Fruit fly (Drosophila melanogaster): ENCODE data around the gene Galphaf.
A peak's percentile ranks its signal among the peaks of the same experiment; 100 is the strongest.

The Galphaf gene

DNA sequence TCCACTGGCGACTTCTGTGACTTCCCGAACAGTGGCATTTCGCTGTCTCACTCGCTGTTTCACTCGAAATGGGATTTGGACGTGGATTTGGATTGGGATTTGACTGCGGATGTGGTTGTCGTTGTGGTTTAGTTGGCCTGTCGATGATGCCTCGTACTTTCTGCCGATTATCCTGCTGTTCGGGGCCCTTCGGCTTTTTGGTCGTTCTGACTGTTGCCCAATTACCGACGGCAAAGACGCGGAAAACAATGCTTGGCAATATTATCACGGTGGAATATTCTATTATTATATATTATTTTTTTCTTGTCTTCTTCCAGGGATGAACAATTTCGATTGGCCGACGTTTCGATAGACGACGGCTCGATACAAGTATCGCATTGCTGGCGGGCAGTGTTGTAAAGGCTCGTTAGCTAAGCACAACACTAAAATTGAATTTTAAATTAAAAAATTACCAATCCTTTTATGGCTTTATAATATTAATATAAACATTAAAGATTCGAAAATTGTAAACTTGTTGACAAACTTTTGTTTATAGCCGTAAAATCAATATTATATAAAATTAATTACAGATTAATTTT, 52.5 kb downstream of the Galphaf start, which contains the start of gene Mo25 (continued):
- TF ChIP-seq Ada2b (GFP tag; IDR thresholded peaks at IDR 0.05) (no peak), grau (tag; optimal IDR thresholded peaks at IDR 0.05) (peak; percentile 50), pfk (GFP tag; optimal IDR thresholded peaks at IDR 0.05) (peak; percentile 23), pan (optimal IDR thresholded peaks at IDR 0.05) (no peak), pan (GFP tag; optimal IDR thresholded peaks at IDR 0.05 in 1 of 2, IDR thresholded peaks at IDR 0.05 in 1 of 2) (no peak), gsb-n (tag; optimal IDR thresholded peaks at IDR 0.05) (no peak), CG6813 (GFP tag; optimal IDR thresholded peaks at IDR 0.05) (peak; percentile 9), Xrp1 (GFP tag; IDR thresholded peaks at IDR 0.05) (peak; percentile 53; the same call in 1 of the 2 replicates), lbe (GFP tag; optimal IDR thresholded peaks at IDR 0.05) (peak; percentile 83), CG12942 (GFP tag; optimal IDR thresholded peaks at IDR 0.05) (no peak), CG17802 (tag; optimal IDR thresholded peaks at IDR 0.05) (no peak), sens (GFP tag) (peak; percentile 2), BEAF-32 (GFP tag; optimal IDR thresholded peaks at IDR 0.05) (peak; percentile 79), knrl (GFP tag; IDR thresholded peaks at IDR 0.05; ENCODE audit: partially characterized antibody) (peak; percentile 74), CG2129 (GFP tag; IDR thresholded peaks at IDR 0.05; ENCODE audit: partially characterized antibody) (0 out of 2 replicates have a peak, but pooled peaks have one; percentile 45), CG10147 (GFP tag; optimal IDR thresholded peaks at IDR 0.05) (peak; percentile 56), nau (GFP tag; optimal IDR thresholded peaks at IDR 0.05) (no peak), CG5245 (GFP tag; optimal IDR thresholded peaks at IDR 0.05) (peak; percentile 18), chn (GFP tag; optimal IDR thresholded peaks at IDR 0.05) (peak; percentile 20), Hr78 (GFP tag; optimal IDR thresholded peaks at IDR 0.05) (no peak), Bteb2 (GFP tag; optimal IDR thresholded peaks at IDR 0.05) (peak; percentile 39), CG10209 (GFP tag; optimal IDR thresholded peaks at IDR 0.05) (peak; percentile 3), CG14710 (tag; optimal IDR thresholded peaks at IDR 0.05) (peak; percentile 71), Fer3 (tag; optimal IDR thresholded peaks at IDR 0.05) (peak; percentile 58), Abd-B (GFP tag; optimal IDR thresholded peaks at IDR 0.05) (peak; percentile 7), CG12769 (tag; optimal IDR thresholded peaks at IDR 0.05) (no peak), crc (GFP tag; optimal IDR thresholded peaks at IDR 0.05) (no peak), CG15073 (GFP tag; optimal IDR thresholded peaks at IDR 0.05) (no peak), sob (GFP tag; IDR thresholded peaks at IDR 0.05) (peak; percentile 67), H2.0 (GFP tag; IDR thresholded peaks at IDR 0.05) (no peak), Adf1 (GFP tag; IDR thresholded peaks at IDR 0.05) (peak; percentile 39; the same call in 1 of the 2 replicates), Rfx (GFP tag; IDR thresholded peaks at IDR 0.05) (peak; percentile 77), slbo (GFP tag; IDR thresholded peaks at IDR 0.05) (peak; percentile 70), CG2120 (GFP tag; optimal IDR thresholded peaks at IDR 0.05) (peak; percentile 67), Hand (GFP tag; optimal IDR thresholded peaks at IDR 0.05) (no peak), CG17359 (tag; optimal IDR thresholded peaks at IDR 0.05) (peak; percentile 29), CG17829 (tag; optimal IDR thresholded peaks at IDR 0.05) (peak; percentile 56), B-H2 (GFP tag; optimal IDR thresholded peaks at IDR 0.05) (peak; percentile 78), Max (GFP tag; optimal IDR thresholded peaks at IDR 0.05) (peak; percentile 38), pnt (GFP tag; optimal IDR thresholded peaks at IDR 0.05) (no peak), CG18619 (GFP tag; optimal IDR thresholded peaks at IDR 0.05) (no peak), inv (GFP tag; IDR thresholded peaks at IDR 0.05; ENCODE audit: partially characterized antibody) (peak; percentile 60), tin (GFP tag; optimal IDR thresholded peaks at IDR 0.05) (peak; percentile 49), E2f1 (GFP tag; IDR thresholded peaks at IDR 0.05) (0 out of 2 replicates have a peak, but pooled peaks have one; percentile 16), CG14014 (GFP tag; IDR thresholded peaks at IDR 0.05) (peak; percentile 13; the same call in 1 of the 2 replicates), CG4424 (GFP tag; optimal IDR thresholded peaks at IDR 0.05) (peak; percentile 52), Dbx (GFP tag; IDR thresholded peaks at IDR 0.05) (peak; percentile 74; the same call in 2 of the 3 replicates), trem (tag; optimal IDR thresholded peaks at IDR 0.05) (peak; percentile 78), CG7839 (tag; optimal IDR thresholded peaks at IDR 0.05) (peak; percentile 51)

Data from whole organism, embryonic.